Worm (Caenorhabditis elegans) whole organism, midembryonic: Measurements from ENCODE around the gene C02F5.10.

Source experiments
- cog-1 ChIP-seq: sonication (generic microtip); optimal IDR thresholded peaks from 2 replicates; lab custom pipeline; 2016; ENCODE audit warnings: missing genetic modification characterization, missing compliant biosample characterization
- flt-1 ChIP-seq: fragments of 200-800 bp; sonication (Bioruptor generic); IDR thresholded peaks from 2 replicates; pipeline ENCODE4 v1.3.6; 2022; ENCODE audit warnings: missing genetic modification characterization, missing compliant biosample characterization
- klf-2 ChIP-seq: fragments of 200-800 bp; sonication (Bioruptor generic); conservative IDR thresholded peaks from 2 replicates; pipeline ENCODE4 v1.3.6; 2022; ENCODE audit warnings: missing genetic modification reagents, missing genetic modification characterization, missing compliant biosample characterization
- med-1 ChIP-seq: sonication (generic microtip); optimal IDR thresholded peaks from 2 replicates; lab custom pipeline; 2017; ENCODE audit warnings: missing genetic modification characterization, mild to moderate bottlenecking, missing compliant biosample characterization, antibody characterized with exemption, missing genetic modification reagents; ENCODE audit not compliant: insufficient read depth
- tab-1 ChIP-seq: fragments of 200-800 bp; sonication (Bioruptor generic); IDR thresholded peaks from 2 replicates; pipeline ENCODE4 v1.3.6; 2022; ENCODE audit warnings: missing genetic modification characterization, missing compliant biosample characterization
- ztf-23 ChIP-seq: fragments of 200-800 bp; sonication (Bioruptor generic); IDR thresholded peaks from 2 replicates; pipeline ENCODE4 v1.3.6; 2022; ENCODE audit warnings: missing genetic modification reagents, missing genetic modification characterization, missing compliant biosample characterization

DNA sequence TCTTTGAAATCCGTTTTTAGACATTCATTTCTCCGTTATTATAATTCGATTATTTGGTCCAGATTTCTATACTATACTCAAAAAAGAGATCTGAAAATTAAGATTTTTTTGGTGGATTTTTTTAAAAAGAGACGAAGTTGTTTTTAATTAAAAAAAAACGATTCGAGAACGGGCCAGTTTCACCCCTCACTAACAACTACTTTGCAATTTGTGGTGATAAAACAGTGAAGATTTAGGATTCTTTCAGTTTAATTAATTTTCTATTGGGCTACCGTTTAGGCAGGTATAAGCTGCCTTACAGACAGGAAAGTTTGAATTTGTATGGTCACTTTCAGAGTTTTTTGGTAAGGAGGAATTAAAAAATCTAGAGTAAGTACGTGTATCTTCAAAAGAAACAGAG lies 48.2 kb downstream of the C02F5.10 start, which contains the start of gene unc-36:
- TF ChIP-seq med-1: no peak
- no peak for TF ChIP-seq flt-1
- TF ChIP-seq ztf-23 (GFP tag; lab: Robert Waterston, UW): no peak
- TF ChIP-seq klf-2: no peak
- TF ChIP-seq cog-1 (tag; lab: Kevin White, UChicago): no peak
- no peak for TF ChIP-seq tab-1
